Worm (Caenorhabditis elegans): ENCODE measurements around the gene cln-3.3.

cln-3.3 gene

ce11 chrV:8677193-8677592 is 5.7 kb upstream of the cln-3.3 start, which contains the start of gene ZC190.6:
ZC190.6 (minus strand) TSS chrV:8677293.
- TF ChIP-seq pbrm-1 (GFP tag; IDR thresholded peaks at IDR 0.05) (no peak), nfya-1 (tag; optimal IDR thresholded peaks at IDR 0.05; ENCODE audit: borderline replicate concordance, insufficient read depth) (no peak), T07F8.4 (tag; optimal IDR thresholded peaks at IDR 0.05) (no peak), ztf-6 (GFP tag; IDR thresholded peaks at IDR 0.05) (no peak), somi-1 (GFP tag; optimal IDR thresholded peaks at IDR 0.05) (no peak)

- TF ChIP-seq K11D2.4 (GFP tag; IDR thresholded peaks at IDR 0.05), result no peak
- no peak for TF ChIP-seq lin-54 (GFP tag; optimal IDR thresholded peaks at IDR 0.05)
- TF ChIP-seq tbx-9 (tag; optimal IDR thresholded peaks at IDR 0.05; ENCODE audit: borderline replicate concordance), result no peak
- TF ChIP-seq cebp-1 (GFP tag; IDR thresholded peaks at IDR 0.05), result no peak
- no peak for TF ChIP-seq cebp-1 (tag; optimal IDR thresholded peaks at IDR 0.05)
- TF ChIP-seq mes-4 (tag; optimal IDR thresholded peaks at IDR 0.05), result no peak
- TF ChIP-seq efl-1 (GFP tag; optimal IDR thresholded peaks at IDR 0.05), result no peak
- no peak for TF ChIP-seq die-1 (tag; optimal IDR thresholded peaks at IDR 0.05)
- no peak for TF ChIP-seq egl-44 (GFP tag; IDR thresholded peaks at IDR 0.05)
- no peak for TF ChIP-seq egrh-3 (GFP tag; IDR thresholded peaks at IDR 0.05)
- TF ChIP-seq ceh-27 (GFP tag; optimal IDR thresholded peaks at IDR 0.05), result no peak
- TF ChIP-seq T26A5.8 (tag; optimal IDR thresholded peaks at IDR 0.05), result no peak
- TF ChIP-seq snpc-1.1 (tag; optimal IDR thresholded peaks at IDR 0.05; ENCODE audit: insufficient read depth), result no peak
Measured at ce11 chrV:8681050-8681449, 1.8 kb upstream of the cln-3.3 start, which contains the start of gene ZC190.2. ZC190.2 (plus strand) TSS chrV:8681350.

- TF ChIP-seq athp-1 (tag; optimal IDR thresholded peaks at IDR 0.05) (no peak), akir-1 (GFP tag; optimal IDR thresholded peaks at IDR 0.05) (no peak), efl-1 (GFP tag; optimal IDR thresholded peaks at IDR 0.05) (no peak), ceh-100 (GFP tag; IDR thresholded peaks at IDR 0.05) (no peak), gei-17 (GFP tag; optimal IDR thresholded peaks at IDR 0.05) (no peak)
Measured at ce11 chrV:8683787-8684186, 935 bp downstream of the cln-3.3 start.

- no peak for TF ChIP-seq let-526 (GFP tag; IDR thresholded peaks at IDR 0.05)
- no peak for TF ChIP-seq ceh-100 (GFP tag; IDR thresholded peaks at IDR 0.05)
- no peak for TF ChIP-seq ceh-40 (GFP tag; IDR thresholded peaks at IDR 0.05)
Measured at ce11 chrV:8686764-8687163, 3.9 kb downstream of the cln-3.3 start, which contains the start of gene ZC190.7. ZC190.7 (minus strand) TSS chrV:8686864.

ce11 chrV:8687707-8688106 is 4.9 kb downstream of the cln-3.3 start, which contains the start of gene ZC190.8:
ZC190.8 (minus strand) TSS chrV:8687807.
- TF ChIP-seq F57A8.1 (GFP tag; optimal IDR thresholded peaks at IDR 0.05), result no peak
- TF ChIP-seq egl-18 (GFP tag; IDR thresholded peaks at IDR 0.05), result no peak
- no peak for TF ChIP-seq let-607 (tag; optimal IDR thresholded peaks at IDR 0.05)
- TF ChIP-seq unc-130 (GFP tag; optimal IDR thresholded peaks at IDR 0.05), result no peak
- no peak for TF ChIP-seq chd-7 (tag; optimal IDR thresholded peaks at IDR 0.05)
- TF ChIP-seq mcd-1 (GFP tag; IDR thresholded peaks at IDR 0.05), result no peak
- TF ChIP-seq athp-1 (tag; optimal IDR thresholded peaks at IDR 0.05), result no peak
- no peak for TF ChIP-seq nfya-2 (GFP tag; IDR thresholded peaks at IDR 0.05)
- TF ChIP-seq tbx-9 (tag; optimal IDR thresholded peaks at IDR 0.05; ENCODE audit: borderline replicate concordance), result no peak
- TF ChIP-seq Y56A3A.18 (GFP tag; IDR thresholded peaks at IDR 0.05), result no peak
- no peak for TF ChIP-seq ztf-28 (GFP tag; IDR thresholded peaks at IDR 0.05)
- no peak for TF ChIP-seq efl-1 (GFP tag; optimal IDR thresholded peaks at IDR 0.05)
- TF ChIP-seq die-1 (tag; optimal IDR thresholded peaks at IDR 0.05), result no peak
- no peak for TF ChIP-seq ceh-100 (GFP tag; IDR thresholded peaks at IDR 0.05)
- TF ChIP-seq ceh-27 (GFP tag; optimal IDR thresholded peaks at IDR 0.05), result no peak
- no peak for TF ChIP-seq ceh-91 (GFP tag; IDR thresholded peaks at IDR 0.05)
- no peak for TF ChIP-seq ztf-18 (tag; optimal IDR thresholded peaks at IDR 0.05)
- no peak for TF ChIP-seq bed-1 (GFP tag; IDR thresholded peaks at IDR 0.05)
